Fruit fly (Drosophila melanogaster) whole organism, embryonic: ENCODE data around the gene CG32944.
A peak's percentile ranks its signal among the peaks of the same experiment; 100 is the strongest.

Source experiments
- CG1024 ChIP-seq: fragments of 200-800 bp; sonication (Bioruptor generic); IDR thresholded peaks from 2 replicates; pipeline ENCODE4 v1.3.6; 2022; ENCODE audit warnings: missing biosample characterization, missing genetic modification characterization
- CG10267 ChIP-seq: fragments of 200-800 bp; sonication (Bioruptor generic); optimal IDR thresholded peaks from 2 replicates; lab custom pipeline; 2018; ENCODE audit warnings: missing biosample characterization, mild to moderate bottlenecking, missing genetic modification characterization, moderate library complexity
- CG10654 ChIP-seq: fragments of 200-800 bp; sonication (Bioruptor generic); optimal IDR thresholded peaks from 2 replicates; lab custom pipeline; 2016; ENCODE audit warnings: missing biosample characterization, missing genetic modification characterization
- CG14014 ChIP-seq: fragments of 200-800 bp; sonication (Bioruptor generic); IDR thresholded peaks from 2 replicates; pipeline ENCODE4 v1.3.6; 2022; ENCODE audit warnings: missing biosample characterization, missing genetic modification characterization
- CG14667 ChIP-seq: fragments of 200-800 bp; sonication (Bioruptor generic); IDR thresholded peaks from 2 replicates; pipeline ENCODE4 v1.3.6; 2022; ENCODE audit warnings: missing biosample characterization, missing genetic modification characterization
- CG14710 ChIP-seq: fragments of 200-800 bp; sonication (Bioruptor generic); optimal IDR thresholded peaks from 3 replicates; lab custom pipeline; 2019; ENCODE audit warnings: missing biosample characterization, mild to moderate bottlenecking, missing genetic modification characterization, moderate library complexity
- CG14860 ChIP-seq: fragments of 200-800 bp; sonication (Bioruptor generic); IDR thresholded peaks from 3 replicates; pipeline ENCODE4 v1.3.6; 2022; ENCODE audit warnings: missing biosample characterization, missing genetic modification characterization; ENCODE audit not compliant: partially characterized antibody
- CG15011 ChIP-seq: fragments of 200-800 bp; sonication (Bioruptor generic); optimal IDR thresholded peaks from 3 replicates; lab custom pipeline; 2018; ENCODE audit warnings: missing biosample characterization, mild to moderate bottlenecking, missing genetic modification characterization
- CG15601 ChIP-seq: fragments of 200-800 bp; sonication (Bioruptor generic); optimal IDR thresholded peaks from 3 replicates; lab custom pipeline; 2019; ENCODE audit warnings: missing biosample characterization, mild to moderate bottlenecking, missing genetic modification characterization, moderate library complexity
- CG1602 ChIP-seq: fragments of 200-800 bp; sonication (Bioruptor generic); optimal IDR thresholded peaks from 3 replicates; lab custom pipeline; 2016; ENCODE audit warnings: missing biosample characterization, missing genetic modification characterization
- CG1603 ChIP-seq: fragments of 200-800 bp; sonication (Bioruptor generic); optimal IDR thresholded peaks from 2 replicates; lab custom pipeline; 2019; ENCODE audit warnings: missing biosample characterization, mild to moderate bottlenecking, missing genetic modification characterization, moderate library complexity
- CG2116 ChIP-seq: fragments of 200-800 bp; sonication (Bioruptor generic); optimal IDR thresholded peaks from 3 replicates; lab custom pipeline; 2018; ENCODE audit warnings: missing biosample characterization, mild to moderate bottlenecking, missing genetic modification characterization
- CG30020 ChIP-seq: fragments of 200-800 bp; optimal IDR thresholded peaks from 2 replicates; lab custom pipeline; 2019; ENCODE audit warnings: missing biosample characterization, mild to moderate bottlenecking, missing genetic modification characterization, moderate library complexity
- CG42726 ChIP-seq: fragments of 200-800 bp; sonication (Bioruptor generic); IDR thresholded peaks from 2 replicates; pipeline ENCODE4 v1.3.6; 2022; ENCODE audit warnings: missing biosample characterization, missing genetic modification characterization; ENCODE audit not compliant: partially characterized antibody
- CG43689 ChIP-seq: fragments of 200-800 bp; sonication (Bioruptor generic); IDR thresholded peaks from 2 replicates; pipeline ENCODE4 v1.3.6; 2022; ENCODE audit warnings: missing biosample characterization, missing genetic modification characterization
- CG8478 ChIP-seq: fragments of >200 bp; optimal IDR thresholded peaks from 2 replicates; lab custom pipeline; 2018
- Deaf1 ChIP-seq: fragments of 200-800 bp; optimal IDR thresholded peaks from 3 replicates; lab custom pipeline; 2019; ENCODE audit warnings: missing biosample characterization, mild to moderate bottlenecking, missing genetic modification characterization, moderate library complexity
- Dp ChIP-seq: fragments of 200-800 bp; sonication (Bioruptor generic); optimal IDR thresholded peaks from 2 replicates; lab custom pipeline; 2018; ENCODE audit warnings: missing biosample characterization, mild to moderate bottlenecking, missing genetic modification characterization, moderate library complexity
- Ets97D ChIP-seq: fragments of 200-800 bp; sonication (Bioruptor generic); optimal IDR thresholded peaks from 3 replicates; lab custom pipeline; 2016; ENCODE audit warnings: missing biosample characterization, missing genetic modification characterization
- Fer3 ChIP-seq: fragments of 200-800 bp; sonication (Bioruptor generic); optimal IDR thresholded peaks from 2 replicates; lab custom pipeline; 2018; ENCODE audit warnings: missing biosample characterization, mild to moderate bottlenecking, missing genetic modification characterization, moderate library complexity
- HLH3B ChIP-seq: fragments of 200-800 bp; sonication (Bioruptor generic); IDR thresholded peaks from 2 replicates; pipeline ENCODE4 v1.3.6; 2022; ENCODE audit warnings: missing biosample characterization, missing genetic modification characterization
- HLH4C ChIP-seq: fragments of 200-800 bp; sonication (Bioruptor generic); IDR thresholded peaks from 3 replicates; pipeline ENCODE4 v1.3.6; 2022; ENCODE audit warnings: missing biosample characterization, missing genetic modification characterization; ENCODE audit not compliant: partially characterized antibody
- HLHmδ ChIP-seq: fragments of 200-800 bp; sonication (Bioruptor generic); optimal IDR thresholded peaks from 2 replicates; lab custom pipeline; 2018; ENCODE audit warnings: missing biosample characterization, mild to moderate bottlenecking, missing genetic modification characterization, moderate library complexity
- Hmr ChIP-seq: fragments of 200-800 bp; sonication (Bioruptor generic); optimal IDR thresholded peaks from 3 replicates; lab custom pipeline; 2017; ENCODE audit warnings: mild to moderate bottlenecking, missing biosample characterization, missing genetic modification reagents, missing genetic modification characterization
- MBD-R2 ChIP-seq: fragments of 200-800 bp; sonication (Bioruptor generic); IDR thresholded peaks from 2 replicates; pipeline ENCODE4 v1.3.6; 2022; ENCODE audit warnings: missing biosample characterization, missing genetic modification characterization
- Med ChIP-seq: fragments of 200-800 bp; sonication (Bioruptor generic); peaks from one replicate; lab custom pipeline; 2016; ENCODE audit warnings: missing biosample characterization, missing genetic modification characterization, mild to moderate bottlenecking, inconsistent platforms, moderate library complexity
- Oli ChIP-seq: fragments of 200-800 bp; sonication (Bioruptor generic); optimal IDR thresholded peaks from 2 replicates; lab custom pipeline; 2018; ENCODE audit warnings: missing biosample characterization, mild to moderate bottlenecking, missing genetic modification characterization, moderate library complexity
- Rfx ChIP-seq: fragments of 200-800 bp; sonication (Bioruptor generic); IDR thresholded peaks from 2 replicates; pipeline ENCODE4 v1.3.6; 2022; ENCODE audit warnings: missing biosample characterization, missing genetic modification characterization
- Scr ChIP-seq: fragments of 200-800 bp; sonication (Bioruptor generic); IDR thresholded peaks from 2 replicates; pipeline ENCODE4 v1.3.6; 2022; ENCODE audit warnings: missing biosample characterization, missing genetic modification characterization; ENCODE audit not compliant: partially characterized antibody
- Sox102F ChIP-seq: fragments of 200-800 bp; sonication (Bioruptor generic); optimal IDR thresholded peaks from 2 replicates; lab custom pipeline; 2018; ENCODE audit warnings: missing biosample characterization, mild to moderate bottlenecking, missing genetic modification characterization, moderate library complexity
- Sry-δ ChIP-seq: fragments of 200-800 bp; sonication (Bioruptor generic); optimal IDR thresholded peaks from 2 replicates; lab custom pipeline; 2016; ENCODE audit warnings: missing biosample characterization, missing genetic modification characterization
- Taf1 ChIP-seq: fragments of 200-800 bp; sonication (Bioruptor generic); IDR thresholded peaks from 2 replicates; pipeline ENCODE4 v1.3.6; 2022; ENCODE audit warnings: missing biosample characterization, missing genetic modification characterization
- Xrp1 ChIP-seq: fragments of 200-800 bp; sonication (Bioruptor generic); IDR thresholded peaks from 2 replicates; pipeline ENCODE4 v1.3.6; 2022; ENCODE audit warnings: missing biosample characterization, missing genetic modification characterization
- YL-1 ChIP-seq: fragments of 200-800 bp; sonication (Bioruptor generic); optimal IDR thresholded peaks from 3 replicates; lab custom pipeline; 2017; ENCODE audit warnings: missing biosample characterization, mild to moderate bottlenecking, missing genetic modification characterization
- amos ChIP-seq: fragments of 200-800 bp; sonication (Bioruptor generic); IDR thresholded peaks from 2 replicates; pipeline ENCODE4 v1.3.6; 2022; ENCODE audit warnings: missing biosample characterization, missing genetic modification characterization; ENCODE audit not compliant: partially characterized antibody
- ato ChIP-seq: fragments of 200-800 bp; sonication (Bioruptor generic); IDR thresholded peaks from 2 replicates; pipeline ENCODE4 v1.3.6; 2022; ENCODE audit warnings: missing biosample characterization, missing genetic modification characterization; ENCODE audit not compliant: partially characterized antibody
- chinmo ChIP-seq: fragments of 200-800 bp; sonication (Bioruptor generic); IDR thresholded peaks from 4 replicates; pipeline ENCODE4 v1.3.6; 2022; ENCODE audit warnings: missing biosample characterization, missing genetic modification characterization; ENCODE audit not compliant: partially characterized antibody
- chm ChIP-seq: fragments of 200-800 bp; sonication (Bioruptor generic); IDR thresholded peaks from 2 replicates; pipeline ENCODE4 v1.3.6; 2022; ENCODE audit warnings: missing biosample characterization, missing genetic modification characterization
- lola ChIP-seq, 3 experiments: fragments of >200 bp in 2 of 3; fragments of 200-800 bp in 1 of 3; sonication (Bioruptor generic) in 1 of 3; optimal IDR thresholded peaks; 2 replicates each; lab custom pipeline; 2017 to 2019; ENCODE audit warnings: missing biosample characterization in 3 of 3, missing genetic modification characterization in 3 of 3, mild to moderate bottlenecking in 1 of 3, moderate library complexity in 1 of 3
- mld ChIP-seq: fragments of 200-800 bp; sonication (Bioruptor generic); IDR thresholded peaks from 3 replicates; pipeline ENCODE4 v1.3.6; 2022; ENCODE audit warnings: missing biosample characterization, missing genetic modification characterization; ENCODE audit not compliant: partially characterized antibody
- pzg ChIP-seq: fragments of 200-800 bp; sonication (Bioruptor generic); optimal IDR thresholded peaks from 3 replicates; lab custom pipeline; 2018; ENCODE audit warnings: missing biosample characterization, mild to moderate bottlenecking, missing genetic modification characterization, moderate library complexity
- ranshi ChIP-seq: fragments of 200-800 bp; sonication (Bioruptor generic); IDR thresholded peaks from 2 replicates; pipeline ENCODE4 v1.3.6; 2022; ENCODE audit warnings: missing biosample characterization, missing genetic modification characterization
- ro ChIP-seq: fragments of 200-800 bp; sonication (Bioruptor generic); IDR thresholded peaks from 2 replicates; pipeline ENCODE4 v1.3.6; 2022; ENCODE audit warnings: missing biosample characterization, missing genetic modification characterization
- salm ChIP-seq: fragments of 200-800 bp; sonication (Bioruptor generic); optimal IDR thresholded peaks from 2 replicates; lab custom pipeline; 2018; ENCODE audit warnings: missing biosample characterization, mild to moderate bottlenecking, missing genetic modification characterization
- sna ChIP-seq: fragments of 200-800 bp; sonication (Bioruptor generic); IDR thresholded peaks from 2 replicates; pipeline ENCODE4 v1.3.6; 2022; ENCODE audit warnings: missing biosample characterization, missing genetic modification characterization; ENCODE audit not compliant: partially characterized antibody
- unc-4 ChIP-seq: fragments of 200-800 bp; sonication (Bioruptor generic); IDR thresholded peaks from 2 replicates; pipeline ENCODE4 v1.3.6; 2022; ENCODE audit warnings: missing biosample characterization, missing genetic modification characterization; ENCODE audit not compliant: partially characterized antibody
- vfl ChIP-seq: fragments of 200-800 bp; sonication (Bioruptor generic); optimal IDR thresholded peaks from 2 replicates; lab custom pipeline; 2016; ENCODE audit warnings: missing biosample characterization, missing genetic modification characterization
- zen2 ChIP-seq: fragments of 200-800 bp; sonication (Bioruptor generic); IDR thresholded peaks from 3 replicates; pipeline ENCODE4 v1.3.6; 2022; ENCODE audit warnings: missing biosample characterization, missing genetic modification characterization; ENCODE audit not compliant: partially characterized antibody
- zfh1 ChIP-seq: fragments of 200-800 bp; sonication (Bioruptor generic); IDR thresholded peaks from 3 replicates; pipeline ENCODE4 v1.3.6; 2022; ENCODE audit warnings: missing biosample characterization, missing genetic modification characterization

CG32944 gene

DNA sequence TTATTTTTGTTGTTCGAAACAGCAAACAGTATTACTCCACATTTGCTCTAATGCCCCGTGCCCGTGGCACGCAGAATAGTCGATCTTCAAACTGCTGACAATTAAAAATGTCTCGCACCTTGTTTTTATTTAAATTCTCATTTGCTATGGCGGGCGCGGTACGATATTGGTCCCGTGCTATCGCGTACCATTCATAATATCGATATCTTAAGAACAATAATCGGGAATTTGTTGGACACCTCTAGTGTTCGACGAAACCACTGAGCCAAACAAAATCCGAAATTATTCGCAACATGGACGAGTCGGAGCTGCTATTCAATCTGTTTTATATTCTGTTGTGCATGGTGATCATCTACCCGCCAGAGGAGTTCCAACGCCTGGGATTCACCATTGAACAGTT, 29.2 kb downstream of the CG32944 start, which contains the start of gene CG14646 (continued):
- TF ChIP-seq lola (GFP tag; optimal IDR thresholded peaks at IDR 0.05; lab: Kevin White, UChicago): no peak
- TF ChIP-seq CG2116 (GFP tag; lab: Kevin White, UChicago): peak; percentile 61
- no peak for TF ChIP-seq HLHmδ (GFP tag; lab: Kevin White, UChicago)
- TF ChIP-seq MBD-R2 (GFP tag; lab: Robert Waterston, UW): peak; percentile 64; the same call in 1 of the 2 replicates
- TF ChIP-seq Oli (tag; lab: Kevin White, UChicago): no peak
- no peak for TF ChIP-seq Fer3 (tag; lab: Kevin White, UChicago)
- peak; percentile 80 for TF ChIP-seq Med (GFP tag; lab: Kevin White, UChicago)
- TF ChIP-seq CG42726 (GFP tag; lab: Robert Waterston, UW): peak; percentile 54; the same call in 1 of the 2 replicates
- no peak for TF ChIP-seq ro (GFP tag; lab: Robert Waterston, UW)
- no peak for TF ChIP-seq Rfx
- TF ChIP-seq CG14667: no peak
- peak; percentile 7 for TF ChIP-seq CG30020
- TF ChIP-seq CG1602 (GFP tag; lab: Kevin White, UChicago): no peak
- no peak for TF ChIP-seq CG10654 (GFP tag; lab: Kevin White, UChicago)
- peak; percentile 92 for TF ChIP-seq amos (GFP tag; lab: Robert Waterston, UW)
- TF ChIP-seq zfh1 (GFP tag; lab: Robert Waterston, UW): no peak
- TF ChIP-seq Hmr (GFP tag; lab: Kevin White, UChicago): no peak
- TF ChIP-seq mld (GFP tag; lab: Robert Waterston, UW): peak; percentile 85; the same call in 2 of the 3 replicates
- peak; percentile 20 for TF ChIP-seq CG10267 (tag; lab: Kevin White, UChicago)
- TF ChIP-seq zen2: no peak; the same call in 2 of the 3 replicates
- TF ChIP-seq CG1603 (tag; lab: Kevin White, UChicago): peak; percentile 30
- TF ChIP-seq Ets97D (GFP tag; lab: Kevin White, UChicago): peak; percentile 24
- no peak; the same call in 1 of the 2 replicates for TF ChIP-seq chm
- peak; percentile 87 for TF ChIP-seq Scr (GFP tag; lab: Robert Waterston, UW)
- TF ChIP-seq CG43689 (GFP tag; lab: Robert Waterston, UW): no peak
- no peak for TF ChIP-seq Taf1 (GFP tag; lab: Robert Waterston, UW)
- no peak for TF ChIP-seq Sox102F (GFP tag; lab: Kevin White, UChicago)
- TF ChIP-seq CG14014 (GFP tag; lab: Robert Waterston, UW): no peak
- TF ChIP-seq Xrp1: no peak
- no peak for TF ChIP-seq ranshi (GFP tag; lab: Robert Waterston, UW)
- TF ChIP-seq unc-4 (GFP tag; lab: Robert Waterston, UW): peak; percentile 94
- 0 out of 4 replicates have a peak, but pooled peaks have one; percentile 65 for TF ChIP-seq chinmo (GFP tag; lab: Robert Waterston, UW)
- peak; percentile 78 for TF ChIP-seq sna (GFP tag; lab: Robert Waterston, UW)
- peak; percentile 83 for TF ChIP-seq HLH4C (GFP tag; lab: Robert Waterston, UW)
- TF ChIP-seq vfl (GFP tag; lab: Kevin White, UChicago): no peak
- TF ChIP-seq YL-1: peak; percentile 29
- TF ChIP-seq HLH3B (GFP tag; lab: Robert Waterston, UW): no peak
- TF ChIP-seq ato (GFP tag; lab: Robert Waterston, UW): peak; percentile 83
- TF ChIP-seq CG1024 (GFP tag; lab: Robert Waterston, UW): no peak
- TF ChIP-seq CG14860 (GFP tag; lab: Robert Waterston, UW): peak; percentile 70
- TF ChIP-seq Dp (GFP tag; lab: Kevin White, UChicago): peak; percentile 93
- TF ChIP-seq CG8478 (lab: Kevin White, UChicago): no peak
- TF ChIP-seq CG14710 (tag; lab: Kevin White, UChicago): no peak
- peak; percentile 86 for TF ChIP-seq Sry-δ (GFP tag; lab: Kevin White, UChicago)
- TF ChIP-seq Deaf1: no peak
- no peak for TF ChIP-seq salm
- peak; percentile 69 for TF ChIP-seq pzg (GFP tag; lab: Kevin White, UChicago)
- no peak for TF ChIP-seq CG15011 (GFP tag; lab: Kevin White, UChicago)
- TF ChIP-seq CG15601 (tag; lab: Kevin White, UChicago): no peak
